Fruit fly (Drosophila melanogaster): Measurements from ENCODE around the gene NijA.

Gene NijA

DNA sequence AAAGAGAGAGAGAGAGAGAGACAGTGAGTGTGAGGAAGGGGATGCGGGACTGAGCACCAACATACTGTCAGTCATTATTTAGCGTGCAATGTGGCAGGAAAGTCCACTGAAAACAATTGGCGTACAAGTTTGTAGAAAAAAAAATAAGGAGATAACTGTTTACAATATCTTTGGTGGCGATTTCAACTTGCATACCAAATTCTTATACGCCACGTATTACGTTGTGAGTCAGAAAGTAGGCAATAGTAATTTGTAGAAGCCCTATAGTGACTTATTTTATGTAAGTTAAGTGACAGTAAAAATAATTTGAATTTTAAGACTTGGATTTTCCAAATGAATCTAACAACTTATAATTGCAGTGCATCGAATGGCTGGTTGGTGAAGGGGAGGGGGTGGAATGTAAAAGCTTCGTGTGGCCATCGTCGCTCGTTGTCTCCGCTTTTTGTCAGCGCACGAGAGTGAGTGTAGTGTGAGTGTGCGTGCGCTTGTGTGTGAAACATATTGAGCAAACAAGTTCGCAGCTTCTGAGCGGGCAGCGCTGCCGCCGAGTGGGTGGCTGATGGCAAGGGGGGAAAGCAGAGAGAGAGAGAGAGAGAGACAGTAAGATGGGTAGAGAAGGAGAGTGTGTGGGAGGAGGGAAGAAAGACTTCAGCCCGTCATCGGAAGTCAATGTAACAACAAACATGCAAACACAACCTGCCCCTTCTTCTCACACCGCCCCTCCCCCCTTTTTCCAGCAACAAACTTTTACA, 43.2 kb upstream of the NijA start (continued):
- peak; percentile 94 for TF ChIP-seq Hmr (GFP tag; optimal IDR thresholded peaks at IDR 0.05)
- TF ChIP-seq CG32767 (GFP tag; IDR thresholded peaks at IDR 0.05) = peak; percentile 86; the same call in 1 of the 2 replicates
- peak; percentile 92 for TF ChIP-seq CG7786 (GFP tag; optimal IDR thresholded peaks at IDR 0.05)
- TF ChIP-seq Sry-β (GFP tag; optimal IDR thresholded peaks at IDR 0.05) = peak; percentile 70
- peak; percentile 97 for TF ChIP-seq CG12104 (GFP tag; optimal IDR thresholded peaks at IDR 0.05)
- peak; percentile 93 for TF ChIP-seq Ada2b (GFP tag; IDR thresholded peaks at IDR 0.05)
- TF ChIP-seq CG1647 (GFP tag; optimal IDR thresholded peaks at IDR 0.05) = peak; percentile 91
- peak; percentile 85 for TF ChIP-seq CG17385 (GFP tag; optimal IDR thresholded peaks at IDR 0.05)
- TF ChIP-seq CG31441 (GFP tag; IDR thresholded peaks at IDR 0.05) = peak; percentile 78
- TF ChIP-seq Elba2 (GFP tag; optimal IDR thresholded peaks at IDR 0.05) = no peak
- TF ChIP-seq CG13424 (tag; optimal IDR thresholded peaks at IDR 0.05) = peak; percentile 91
- peak; percentile 69 for TF ChIP-seq CG13123 (GFP tag; optimal IDR thresholded peaks at IDR 0.05)
- TF ChIP-seq corto (GFP tag; optimal IDR thresholded peaks at IDR 0.05) = peak; percentile 87
- peak; percentile 88 for TF ChIP-seq kah (GFP tag; optimal IDR thresholded peaks at IDR 0.05)
- no peak for TF ChIP-seq twi (tag; optimal IDR thresholded peaks at IDR 0.05)
- peak; percentile 70 for TF ChIP-seq Lhr (GFP tag; optimal IDR thresholded peaks at IDR 0.05)
- TF ChIP-seq CG3407 (GFP tag; optimal IDR thresholded peaks at IDR 0.05) = peak; percentile 78
- TF ChIP-seq CG10209 (GFP tag; optimal IDR thresholded peaks at IDR 0.05) = peak; percentile 92
- peak; percentile 84 for TF ChIP-seq Chrac-16 (GFP tag; optimal IDR thresholded peaks at IDR 0.05)
- peak; percentile 94 for TF ChIP-seq CG6683 (GFP tag; optimal IDR thresholded peaks at IDR 0.05)
- peak; percentile 50; the same call in 1 of the 2 replicates for TF ChIP-seq CG11696 (GFP tag; IDR thresholded peaks at IDR 0.05)
- TF ChIP-seq CG4360 (GFP tag; IDR thresholded peaks at IDR 0.05) = no peak
- peak; percentile 87 for TF ChIP-seq Mes4 (GFP tag; optimal IDR thresholded peaks at IDR 0.05)
- TF ChIP-seq exex (tag; optimal IDR thresholded peaks at IDR 0.05) = peak; percentile 41
- peak; percentile 64; the same call in 1 of the 2 replicates for TF ChIP-seq sim (GFP tag; IDR thresholded peaks at IDR 0.05)
- peak; percentile 97 for TF ChIP-seq lmd (GFP tag; IDR thresholded peaks at IDR 0.05)
- peak; percentile 88 for TF ChIP-seq CG9215 (GFP tag; IDR thresholded peaks at IDR 0.05)
- TF ChIP-seq pzg (GFP tag; optimal IDR thresholded peaks at IDR 0.05) = peak; percentile 11
- TF ChIP-seq Camta (GFP tag; optimal IDR thresholded peaks at IDR 0.05) = peak; percentile 91
- peak; percentile 92 for TF ChIP-seq CG18619 (GFP tag; optimal IDR thresholded peaks at IDR 0.05)
- peak; percentile 88 for TF ChIP-seq CG2875 (GFP tag; optimal IDR thresholded peaks at IDR 0.05)
- peak; percentile 94; the same call in 2 of the 3 replicates for TF ChIP-seq Dbx (GFP tag; IDR thresholded peaks at IDR 0.05)
- peak; percentile 79 for TF ChIP-seq CG17328 (GFP tag; IDR thresholded peaks at IDR 0.05)
- TF ChIP-seq CG11093 (GFP tag; IDR thresholded peaks at IDR 0.05) = peak; percentile 83
- TF ChIP-seq Abd-B (GFP tag; optimal IDR thresholded peaks at IDR 0.05) = peak; percentile 95
- peak; percentile 88 for TF ChIP-seq odd (GFP tag; optimal IDR thresholded peaks at IDR 0.05)
- TF ChIP-seq Hand (GFP tag; optimal IDR thresholded peaks at IDR 0.05) = peak; percentile 88
- peak; percentile 92 for TF ChIP-seq CG17361 (GFP tag; IDR thresholded peaks at IDR 0.05)
- peak; percentile 69 for TF ChIP-seq B-H2 (GFP tag; optimal IDR thresholded peaks at IDR 0.05)
- TF ChIP-seq bowl (GFP tag; IDR thresholded peaks at IDR 0.05) = no peak; the same call in 1 of the 2 replicates
- TF ChIP-seq CG32772 (GFP tag; IDR thresholded peaks at IDR 0.05) = peak; percentile 91
- no peak for TF ChIP-seq CG13287 (GFP tag; IDR thresholded peaks at IDR 0.05; ENCODE audit: partially characterized antibody)
- peak; percentile 91 for TF ChIP-seq az2 (GFP tag; optimal IDR thresholded peaks at IDR 0.05)
- TF ChIP-seq CG11456 (GFP tag; IDR thresholded peaks at IDR 0.05) = peak; percentile 79; the same call in 2 of the 3 replicates
- TF ChIP-seq CG16813 (GFP tag; IDR thresholded peaks at IDR 0.05; ENCODE audit: partially characterized antibody) = no peak
- TF ChIP-seq hb (GFP tag; IDR thresholded peaks at IDR 0.05; ENCODE audit: partially characterized antibody) = no peak
- TF ChIP-seq CG15601 (tag; optimal IDR thresholded peaks at IDR 0.05) = peak; percentile 85
- TF ChIP-seq CG9727 (GFP tag; optimal IDR thresholded peaks at IDR 0.05) = peak; percentile 95
- TF ChIP-seq CG8765 (GFP tag; IDR thresholded peaks at IDR 0.05) = peak; percentile 55
